Worm (Caenorhabditis elegans): ENCODE data around the gene sdz-8.
A peak's percentile ranks its signal among the peaks of the same experiment; 100 is the strongest.

The sdz-8 gene

ce11 chrV:11546795-11547194, 30.8 kb upstream of the sdz-8 start, which contains the start of gene F38B7.11:
F38B7.11 (plus strand) TSS chrV:11547095.
- no peak for TF ChIP-seq cnd-1 (tag; optimal IDR thresholded peaks at IDR 0.05)
- no peak for TF ChIP-seq lin-13 (tag; optimal IDR thresholded peaks at IDR 0.05)
- TF ChIP-seq mab-5 (tag; optimal IDR thresholded peaks at IDR 0.05) = no peak
- no peak for TF ChIP-seq pha-4 (tag; optimal IDR thresholded peaks at IDR 0.05)
- no peak for TF ChIP-seq mep-1 (tag; optimal IDR thresholded peaks at IDR 0.05)
- TF ChIP-seq nhr-12 (tag; optimal IDR thresholded peaks at IDR 0.05) = no peak

- no peak for TF ChIP-seq cnd-1 (tag; optimal IDR thresholded peaks at IDR 0.05)
- no peak for TF ChIP-seq lsy-2 (tag; optimal IDR thresholded peaks at IDR 0.05)
- TF ChIP-seq ceh-39 (tag; optimal IDR thresholded peaks at IDR 0.05) = no peak
- no peak for TF ChIP-seq nhr-2 (tag; optimal IDR thresholded peaks at IDR 0.05)
- TF ChIP-seq ces-1 (GFP tag; optimal IDR thresholded peaks at IDR 0.05) = no peak
- no peak for TF ChIP-seq tbx-8 (GFP tag; optimal IDR thresholded peaks at IDR 0.05)
- no peak for TF ChIP-seq drap-1 (GFP tag; optimal IDR thresholded peaks at IDR 0.05)
- no peak for TF ChIP-seq nhr-76 (tag; optimal IDR thresholded peaks at IDR 0.05)
- no peak for TF ChIP-seq bed-3 (GFP tag; optimal IDR thresholded peaks at IDR 0.05)
- no peak for TF ChIP-seq mls-2 (tag; optimal IDR thresholded peaks at IDR 0.05)
Measured at ce11 chrV:11545227-11545626, 29.2 kb upstream of the sdz-8 start, which contains the start of gene F38B7.10. F38B7.10 (plus strand) TSS chrV:11545527.

- TF ChIP-seq pha-4 (tag; optimal IDR thresholded peaks at IDR 0.05) (no peak), ham-2 (GFP tag; optimal IDR thresholded peaks at IDR 0.05) (no peak), unc-39 (tag; optimal IDR thresholded peaks at IDR 0.05) (no peak), tbx-8 (GFP tag; optimal IDR thresholded peaks at IDR 0.05) (no peak), unc-120 (tag; optimal IDR thresholded peaks at IDR 0.05; ENCODE audit: poor library complexity, severe bottlenecking) (no peak), nhr-237 (tag; optimal IDR thresholded peaks at IDR 0.05) (no peak), nhr-2 (tag; optimal IDR thresholded peaks at IDR 0.05) (no peak), cnd-1 (tag; optimal IDR thresholded peaks at IDR 0.05) (no peak), nhr-76 (tag; optimal IDR thresholded peaks at IDR 0.05) (no peak), mep-1 (tag; optimal IDR thresholded peaks at IDR 0.05) (no peak), snpc-4 (tag; optimal IDR thresholded peaks at IDR 0.05) (no peak)
Measured at ce11 chrV:11543564-11543963, 27.6 kb upstream of the sdz-8 start, which contains the start of gene F38B7.2. F38B7.2 (plus strand) TSS chrV:11543963.

- TF ChIP-seq unc-120 (tag; optimal IDR thresholded peaks at IDR 0.05; ENCODE audit: poor library complexity, severe bottlenecking) (peak; percentile 31), blmp-1 (tag; optimal IDR thresholded peaks at IDR 0.05) (no peak)
Measured at ce11 chrV:11541284-11541683, 25.3 kb upstream of the sdz-8 start.

- no peak for TF ChIP-seq blmp-1 (tag; optimal IDR thresholded peaks at IDR 0.05)
- TF ChIP-seq nhr-76 (tag; optimal IDR thresholded peaks at IDR 0.05) = no peak
- no peak for TF ChIP-seq unc-39 (tag; optimal IDR thresholded peaks at IDR 0.05)
- TF ChIP-seq M03D4.4 (tag; optimal IDR thresholded peaks at IDR 0.05) = no peak
Measured at ce11 chrV:11539502-11539901, 23.5 kb upstream of the sdz-8 start.

ce11 chrV:11536667-11537066, 20.7 kb upstream of the sdz-8 start:
- peak; percentile 5 for TF ChIP-seq ces-1 (GFP tag; optimal IDR thresholded peaks at IDR 0.05)
- no peak for TF ChIP-seq ceh-39 (tag; optimal IDR thresholded peaks at IDR 0.05)
- no peak for TF ChIP-seq lsy-2 (tag; optimal IDR thresholded peaks at IDR 0.05)
- no peak for TF ChIP-seq ztf-11 (tag; optimal IDR thresholded peaks at IDR 0.05)
- no peak for TF ChIP-seq lin-13 (tag; optimal IDR thresholded peaks at IDR 0.05)
- no peak for TF ChIP-seq blmp-1 (tag; optimal IDR thresholded peaks at IDR 0.05)
- no peak for TF ChIP-seq mab-5 (tag; optimal IDR thresholded peaks at IDR 0.05)
- TF ChIP-seq elt-1 (tag; optimal IDR thresholded peaks at IDR 0.05; ENCODE audit: borderline replicate concordance, insufficient read depth) = no peak
- TF ChIP-seq pha-4 (tag; optimal IDR thresholded peaks at IDR 0.05) = no peak

- TF ChIP-seq hlh-1 (tag; optimal IDR thresholded peaks at IDR 0.05) = peak; percentile 80
- TF ChIP-seq unc-120 (tag; optimal IDR thresholded peaks at IDR 0.05; ENCODE audit: poor library complexity, severe bottlenecking) = peak; percentile 78
- no peak for TF ChIP-seq nhr-28 (tag; optimal IDR thresholded peaks at IDR 0.05)
Measured at ce11 chrV:11535504-11536062, 19.6 kb upstream of the sdz-8 start.
